Worm (Caenorhabditis elegans): ENCODE measurements around the gene gpa-13.

gpa-13 gene

DNA sequence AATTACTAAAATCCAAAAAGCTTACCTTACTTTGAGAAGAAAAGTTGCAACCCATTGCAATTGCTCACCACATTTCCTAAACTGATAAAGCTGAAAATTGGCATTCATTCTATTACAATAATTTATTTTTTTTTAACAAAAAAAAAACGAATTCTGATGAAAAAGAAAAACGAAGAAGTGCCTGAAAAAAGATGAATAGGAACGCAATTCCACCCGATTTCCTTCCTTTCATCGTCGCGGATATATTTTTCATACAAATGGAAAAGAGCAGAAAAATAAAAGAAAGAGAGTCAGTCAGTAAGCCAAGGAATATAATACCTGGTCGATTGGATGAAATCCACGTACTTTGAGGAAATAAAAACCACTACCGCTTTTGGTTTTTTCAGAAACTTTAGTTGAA lies at the start of gene gpa-13:
Gene gpa-13, minus strand, starts transcription at position 101 of the 400 bp plus-strand sequence.
- no peak for TF ChIP-seq unc-62 (GFP tag; optimal IDR thresholded peaks at IDR 0.05)

DNA sequence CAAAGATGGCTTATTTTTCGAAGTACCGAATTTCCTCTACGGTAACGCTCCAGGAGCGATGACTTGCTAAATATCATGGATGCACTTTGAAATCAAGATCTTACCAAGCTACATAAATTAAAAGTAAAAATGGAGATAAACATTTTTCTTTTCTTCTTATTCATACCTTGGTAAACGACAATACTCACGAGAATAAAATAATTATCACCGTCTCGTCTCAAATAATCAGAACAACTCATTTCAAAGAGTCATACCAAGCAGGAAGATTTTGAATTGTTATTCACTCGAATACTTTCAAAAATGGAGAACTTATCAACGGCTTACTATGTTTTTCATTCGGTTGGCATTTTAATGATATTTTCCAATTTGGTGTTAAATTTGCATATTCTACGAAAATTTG lies 48.5 kb upstream of the gpa-13 start, which contains the start of gene srbc-45:
Gene srbc-45, plus strand, starts transcription at position 301 of the 400 bp plus-strand sequence.
- TF ChIP-seq unc-62 (GFP tag; optimal IDR thresholded peaks at IDR 0.05): no peak

DNA sequence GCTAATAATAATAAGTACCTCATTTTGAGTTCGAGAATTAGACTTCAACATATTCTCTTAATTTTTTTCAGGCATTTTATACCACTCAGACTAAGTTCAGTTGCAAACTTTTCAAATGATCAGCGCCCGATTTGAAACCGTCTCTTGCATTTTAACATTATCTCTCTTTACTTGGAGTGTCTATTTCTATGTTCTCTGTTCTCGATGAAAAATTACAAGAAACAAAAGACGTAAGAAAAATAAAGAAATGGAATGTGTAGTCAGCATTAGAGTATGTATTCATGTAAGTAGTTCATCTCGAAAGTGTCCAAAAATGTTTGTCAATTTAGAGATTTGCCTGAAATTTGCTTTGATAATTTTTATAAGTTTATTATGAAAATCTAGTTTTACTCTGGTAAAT lies 45.4 kb upstream of the gpa-13 start, which contains the start of gene ugt-3:
Gene ugt-3, minus strand, starts transcription at position 101 of the 400 bp plus-strand sequence.
- no peak for TF ChIP-seq unc-62 (GFP tag; optimal IDR thresholded peaks at IDR 0.05)

DNA sequence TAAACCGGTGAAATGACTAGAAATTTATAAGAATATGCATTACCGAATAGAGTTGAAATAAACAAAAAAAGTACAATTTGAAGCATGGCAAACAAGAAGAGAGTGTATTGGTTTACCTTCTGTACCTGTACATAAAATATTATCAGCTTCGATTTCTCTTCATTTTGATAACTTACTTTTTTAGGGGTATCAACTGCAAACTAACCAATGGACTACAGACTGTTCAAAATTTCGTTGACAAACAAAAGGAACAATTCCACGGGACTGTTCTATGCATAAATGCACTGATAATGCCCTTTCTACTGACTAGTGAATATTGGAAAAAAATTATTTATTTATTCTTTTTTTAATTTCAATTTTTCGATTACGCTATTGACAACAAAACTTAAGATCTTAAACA lies 43.3 kb upstream of the gpa-13 start, which contains the start of gene ugt-6:
Gene ugt-6, minus strand, starts transcription at position 233 of the 400 bp plus-strand sequence.
- TF ChIP-seq unc-62 (GFP tag; optimal IDR thresholded peaks at IDR 0.05): no peak

DNA sequence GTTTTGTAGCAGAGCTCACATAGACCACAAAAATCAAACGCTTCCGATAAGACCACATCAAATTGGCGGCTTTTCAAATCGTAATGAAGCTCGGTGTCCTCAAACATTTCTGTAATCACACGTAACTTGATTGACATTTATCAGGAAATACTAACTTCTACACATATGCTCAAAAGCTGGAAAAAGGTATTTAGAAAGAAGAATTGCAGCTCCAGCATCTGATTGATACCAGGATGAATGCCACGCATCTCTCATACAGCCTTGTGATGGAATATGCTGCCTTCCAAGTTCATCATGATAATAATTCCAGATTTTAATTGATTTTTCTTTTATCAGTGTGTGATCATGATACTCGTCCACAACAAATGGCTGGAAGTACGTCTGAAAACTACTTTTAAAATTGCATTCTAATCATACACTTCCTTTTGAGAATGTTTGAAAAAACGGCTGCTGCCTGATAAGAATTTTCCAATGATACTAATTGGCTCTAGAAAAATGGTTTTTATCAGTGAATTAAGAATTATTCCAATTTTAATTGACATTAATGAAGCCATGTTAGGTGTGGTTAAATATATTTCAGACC lies 42.3 kb upstream of the gpa-13 start:
- TF ChIP-seq unc-62 (GFP tag; optimal IDR thresholded peaks at IDR 0.05): no peak

DNA sequence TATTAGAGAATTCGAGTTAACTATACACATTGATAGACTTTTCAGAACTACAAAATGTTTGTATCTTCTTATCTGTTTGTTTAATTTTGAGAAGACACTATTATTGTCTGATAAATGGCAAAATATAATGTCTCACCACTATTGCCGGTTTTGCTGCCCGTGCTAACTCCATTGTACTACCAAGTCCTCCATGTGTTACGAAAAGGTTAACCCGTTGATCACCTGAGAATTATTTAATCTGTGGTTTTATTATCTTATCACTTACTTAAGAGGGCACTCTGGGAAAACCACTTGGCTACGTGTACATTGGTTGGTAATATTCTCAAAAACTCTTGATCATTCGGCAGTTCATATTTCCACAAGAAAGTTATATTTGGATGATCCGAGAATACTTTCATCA lies 41.2 kb upstream of the gpa-13 start:
- TF ChIP-seq unc-62 (GFP tag; optimal IDR thresholded peaks at IDR 0.05): no peak

DNA sequence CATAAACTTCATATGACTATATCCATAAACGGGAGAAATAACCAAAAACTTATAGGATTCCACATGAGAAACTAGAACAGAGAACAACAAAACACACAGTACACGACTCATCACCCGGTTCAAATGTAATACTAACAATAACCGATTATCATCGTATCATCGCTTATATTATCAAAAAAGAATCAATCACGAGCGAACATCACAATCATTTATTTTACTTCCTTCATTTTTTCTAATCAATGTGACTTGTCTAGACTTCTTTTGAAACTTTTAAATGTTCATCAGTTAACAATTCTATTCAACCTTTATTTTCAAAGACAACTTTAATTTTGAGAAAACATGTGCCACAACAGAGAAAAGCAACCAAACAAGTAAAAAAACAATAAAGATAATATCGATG lies 40.5 kb upstream of the gpa-13 start, which contains the start of gene ugt-4:
Gene ugt-4, minus strand, starts transcription at position 141 of the 400 bp plus-strand sequence.
- no peak for TF ChIP-seq unc-62 (GFP tag; optimal IDR thresholded peaks at IDR 0.05)

DNA sequence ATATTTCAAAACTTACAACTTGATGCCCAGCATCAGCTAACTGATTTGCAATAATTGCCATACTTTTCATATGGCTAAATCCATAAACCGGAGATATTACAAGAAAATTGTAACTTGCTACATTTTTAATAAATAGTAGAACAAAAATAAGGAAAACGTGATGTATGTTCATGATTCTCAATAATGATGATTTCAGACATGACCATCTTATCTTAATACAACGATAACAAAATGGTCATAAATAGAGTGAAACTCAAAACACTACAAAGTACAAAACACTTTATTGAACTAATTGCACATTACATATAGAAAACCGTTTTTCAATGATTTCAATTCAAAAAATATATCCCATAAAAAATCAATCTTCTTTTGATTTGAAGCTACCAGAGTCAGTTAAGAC lies 38.0 kb upstream of the gpa-13 start, which contains the start of gene ugt-5:
Gene ugt-5, minus strand, starts transcription at position 214 of the 400 bp plus-strand sequence.
- no peak for TF ChIP-seq unc-62 (GFP tag; optimal IDR thresholded peaks at IDR 0.05)

DNA sequence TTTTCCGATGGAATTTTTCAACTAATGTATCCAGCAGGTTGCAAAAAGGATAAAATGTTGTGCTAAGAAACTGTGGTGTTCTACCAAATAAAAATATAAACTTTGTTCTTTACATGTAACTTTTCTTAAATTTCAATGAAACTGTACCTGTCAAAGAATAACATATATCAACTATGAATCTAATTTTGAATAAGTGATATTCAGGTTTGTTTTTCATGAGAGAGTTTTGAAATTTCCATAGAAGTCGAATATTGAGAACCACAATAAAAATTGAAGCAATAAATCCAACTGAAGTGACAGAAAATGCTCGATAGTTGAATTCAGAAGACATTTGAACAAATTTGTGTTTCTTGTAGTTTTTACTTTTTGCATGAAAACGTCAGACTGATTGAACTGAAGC lies 35.4 kb upstream of the gpa-13 start, which contains the start of gene srbc-43:
Gene srbc-43, minus strand, starts transcription at position 331 of the 400 bp plus-strand sequence.
- no peak for TF ChIP-seq unc-62 (GFP tag; optimal IDR thresholded peaks at IDR 0.05)

DNA sequence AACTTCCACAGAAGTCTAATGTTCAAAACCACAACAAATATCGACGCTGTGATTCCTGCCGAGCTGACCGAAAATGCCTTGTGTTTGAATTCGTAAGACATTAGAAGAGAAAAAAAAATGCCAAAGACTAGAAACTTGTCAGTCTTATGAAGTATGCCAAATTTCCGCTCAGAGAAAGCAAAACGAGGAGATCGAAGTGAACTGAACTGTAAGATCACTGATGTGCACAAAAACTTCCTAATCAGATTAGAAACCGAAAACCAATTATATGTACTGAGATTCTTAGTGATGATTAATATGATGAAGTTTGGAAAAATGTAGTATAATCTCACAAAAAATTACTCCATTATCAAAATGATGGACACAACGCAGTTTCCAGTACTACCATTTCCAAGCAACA lies 33.7 kb upstream of the gpa-13 start, which contains the start of gene srbc-44:
Gene srbc-44, minus strand, starts transcription at position 101 of the 400 bp plus-strand sequence.
- no peak for TF ChIP-seq unc-62 (GFP tag; optimal IDR thresholded peaks at IDR 0.05)

DNA sequence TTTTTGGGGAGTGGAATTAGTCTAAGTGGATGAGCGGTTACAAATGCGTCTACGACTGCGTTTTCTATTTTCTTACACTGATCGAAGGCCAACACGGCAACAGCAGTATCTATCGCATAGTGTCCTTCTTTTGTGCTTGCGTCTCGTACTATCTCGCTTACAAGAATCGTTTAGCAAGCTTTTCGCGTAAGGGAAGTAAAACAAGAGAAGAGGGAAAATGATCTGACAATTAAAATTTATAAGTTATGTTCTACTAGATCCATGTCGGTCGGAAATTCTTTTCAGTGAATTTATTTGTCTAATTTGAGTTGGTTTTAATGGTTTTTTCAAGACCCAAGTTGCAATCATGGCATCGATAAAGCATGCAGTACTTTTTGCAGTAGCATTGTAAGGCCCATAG lies 32.3 kb upstream of the gpa-13 start, which contains the start of gene fkb-4:
Gene fkb-4, minus strand, starts transcription at position 101 of the 400 bp plus-strand sequence.
- no peak for TF ChIP-seq unc-62 (GFP tag; optimal IDR thresholded peaks at IDR 0.05)

DNA sequence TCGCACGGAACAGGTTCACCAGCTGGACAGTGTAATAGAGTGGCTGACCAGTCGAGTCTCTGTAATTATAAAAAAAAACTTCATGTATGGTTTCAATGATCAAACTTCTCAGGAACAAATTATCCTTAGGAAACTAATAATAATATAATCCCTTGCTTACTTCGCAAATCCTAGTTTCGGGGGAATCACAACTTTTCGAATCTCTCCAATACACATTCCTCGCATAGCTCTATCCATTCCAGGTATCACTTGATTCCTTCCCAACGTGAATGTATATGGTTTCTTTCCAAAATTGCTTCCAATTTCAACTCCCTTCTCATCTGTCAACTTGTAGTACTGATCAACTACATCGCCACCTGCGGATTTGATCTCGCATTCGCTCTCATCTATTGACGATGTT lies 31.6 kb upstream of the gpa-13 start:
- TF ChIP-seq unc-62 (GFP tag; optimal IDR thresholded peaks at IDR 0.05): no peak

DNA sequence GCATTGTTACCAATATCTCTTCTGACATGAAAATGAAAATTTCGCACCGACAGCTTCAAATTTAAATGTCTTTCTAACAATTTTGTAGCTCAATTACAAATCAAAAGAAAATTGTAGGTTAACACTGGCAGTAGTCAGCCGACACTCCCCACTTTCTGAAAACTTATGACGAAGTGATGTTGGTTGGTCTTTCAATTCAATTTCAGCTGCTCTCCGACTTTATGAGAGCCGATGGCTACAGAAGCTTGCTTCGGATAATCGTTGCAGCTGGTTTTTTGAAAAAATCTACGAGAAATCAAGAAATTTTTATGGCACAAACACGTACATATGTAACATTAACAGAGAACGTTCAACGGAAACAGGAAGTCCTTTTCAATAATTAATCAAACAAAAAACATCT lies 30.1 kb upstream of the gpa-13 start, which contains the start of gene sre-20:
Gene sre-20, minus strand, starts transcription at position 101 of the 400 bp plus-strand sequence.
- TF ChIP-seq unc-62 (GFP tag; optimal IDR thresholded peaks at IDR 0.05): no peak

DNA sequence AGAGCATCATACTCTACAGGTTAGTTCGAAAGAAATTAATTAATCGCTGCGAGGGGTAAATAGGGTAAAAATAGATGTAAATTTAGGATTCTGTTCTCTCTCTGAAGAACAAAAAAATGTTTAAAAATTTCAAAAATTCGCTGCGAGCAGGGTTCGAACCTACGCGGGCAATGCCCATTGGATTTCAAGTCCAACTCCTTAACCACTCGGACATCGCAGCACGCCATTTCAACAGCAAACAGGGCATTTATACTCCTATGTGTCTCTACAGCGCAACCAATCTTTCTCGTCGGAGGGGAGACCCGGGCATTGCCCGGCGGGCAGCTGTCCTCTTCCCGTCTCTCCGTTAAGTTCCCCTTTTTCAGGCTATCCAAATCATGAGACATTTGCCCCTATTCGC lies 25.5 kb upstream of the gpa-13 start:
- TF ChIP-seq unc-62 (GFP tag; optimal IDR thresholded peaks at IDR 0.05): no peak

DNA sequence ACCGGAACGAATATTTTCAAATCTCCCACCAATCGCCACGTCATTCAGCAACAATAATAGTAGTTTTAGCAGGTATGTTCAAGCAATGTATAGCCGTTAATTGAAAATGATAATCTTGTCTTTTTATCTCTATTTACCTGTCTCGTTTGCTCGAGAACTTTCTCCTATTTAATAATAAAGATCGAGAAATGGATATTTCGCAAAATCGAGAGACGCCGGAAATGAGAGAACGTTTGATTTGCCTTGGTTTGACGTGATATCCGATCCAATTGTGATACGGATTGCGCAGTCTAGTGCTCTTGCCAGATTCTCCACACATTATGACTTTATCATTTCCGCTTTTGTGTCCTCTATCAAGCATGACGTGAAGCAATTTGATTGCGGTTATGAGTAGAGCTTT lies 19.1 kb upstream of the gpa-13 start:
- TF ChIP-seq unc-62 (GFP tag; optimal IDR thresholded peaks at IDR 0.05): no peak

DNA sequence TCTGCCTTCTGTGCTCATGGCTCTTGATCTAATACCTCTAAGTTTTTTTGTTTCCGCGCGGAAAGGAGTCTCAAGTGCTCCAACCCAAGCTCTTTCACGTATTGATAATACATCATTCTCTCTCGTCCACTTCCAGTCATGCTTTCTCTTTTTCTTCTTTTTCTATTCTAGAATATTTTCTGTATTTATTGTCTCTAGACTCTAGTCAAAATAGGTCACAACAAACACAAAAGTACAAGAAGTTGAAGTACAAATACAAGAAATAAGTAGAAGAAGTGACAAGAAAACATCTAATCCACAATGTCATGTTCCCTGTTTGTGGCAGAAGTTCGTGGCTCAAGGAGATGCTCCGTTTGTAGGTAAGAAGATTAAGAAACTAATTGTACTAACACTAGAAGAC lies 18.5 kb upstream of the gpa-13 start, which contains the start of gene ZC455.1:
Gene ZC455.1, plus strand, starts transcription at position 301 of the 400 bp plus-strand sequence.
- TF ChIP-seq unc-62 (GFP tag; optimal IDR thresholded peaks at IDR 0.05): no peak

DNA sequence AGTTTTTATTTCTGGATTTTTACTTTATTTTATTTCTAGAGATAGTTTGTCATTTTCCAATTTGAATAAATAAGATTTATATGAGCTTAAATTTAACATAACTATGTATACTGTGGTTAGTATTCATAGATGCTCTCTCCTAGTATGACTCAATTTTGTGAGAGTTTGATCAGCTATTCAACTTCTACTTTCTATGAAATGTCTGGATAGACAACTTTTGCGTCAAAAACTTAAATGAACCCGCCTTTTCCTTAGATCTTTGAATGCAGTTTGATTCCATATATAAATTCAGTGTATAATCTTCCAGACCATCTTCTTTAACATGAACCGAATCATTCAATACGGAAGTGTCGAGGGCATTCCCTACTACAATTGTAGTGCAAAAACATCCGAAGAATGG lies 14.2 kb upstream of the gpa-13 start, which contains the start of gene srt-43:
Gene srt-43, plus strand, starts transcription at position 301 of the 400 bp plus-strand sequence.
- TF ChIP-seq unc-62 (GFP tag; optimal IDR thresholded peaks at IDR 0.05): no peak
